Worm (Caenorhabditis elegans) whole organism, L1 larva: ENCODE measurements around the gene F52D2.12.
A peak's percentile ranks its signal among the peaks of the same experiment; 100 is the strongest.

Experiments
- F16B12.6 ChIP-seq: fragments of 150-350 bp; optimal IDR thresholded peaks from 2 replicates; lab custom pipeline; 2014; ENCODE audit warnings: missing biosample characterization, missing genetic modification characterization
- Y116A8C.19 ChIP-seq: sonication (generic microtip); optimal IDR thresholded peaks from 2 replicates; lab custom pipeline; 2016; ENCODE audit warnings: missing compliant biosample characterization, missing genetic modification characterization, borderline replicate concordance
- alr-1 ChIP-seq: fragments of 200-800 bp; sonication (Bioruptor generic); optimal IDR thresholded peaks from 2 replicates; lab custom pipeline; 2018; ENCODE audit warnings: borderline replicate concordance, mild to moderate bottlenecking, missing genetic modification characterization, missing compliant biosample characterization
- aly-2 ChIP-seq: fragments of 150-350 bp; optimal IDR thresholded peaks from 2 replicates; lab custom pipeline; 2014; ENCODE audit warnings: missing biosample characterization, missing genetic modification characterization
- ama-1 ChIP-seq: fragments of 150-350 bp; optimal IDR thresholded peaks from 2 replicates; lab custom pipeline; 2014
- blmp-1 ChIP-seq: fragments of 150-350 bp; optimal IDR thresholded peaks from 2 replicates; lab custom pipeline; 2014; ENCODE audit warnings: missing biosample characterization, missing genetic modification characterization
- ceh-63 ChIP-seq: fragments of 200-800 bp; sonication (Bioruptor generic); optimal IDR thresholded peaks from 2 replicates; lab custom pipeline; 2018; ENCODE audit warnings: mild to moderate bottlenecking, missing genetic modification characterization, missing compliant biosample characterization
- ceh-82 ChIP-seq, 3 experiments: fragments of 150-350 bp in 1 of 3; sonication (generic microtip) in 2 of 3; optimal IDR thresholded peaks; 2 replicates each; lab custom pipeline; 2014 to 2017; ENCODE audit warnings: missing biosample characterization in 3 of 3, missing genetic modification characterization in 3 of 3
- ceh-88 ChIP-seq: fragments of 200-800 bp; sonication (Bioruptor generic); IDR thresholded peaks from 2 replicates; pipeline ENCODE4 v1.3.6; 2022; ENCODE audit warnings: missing genetic modification characterization, missing compliant biosample characterization
- ceh-90 ChIP-seq: sonication (generic microtip); optimal IDR thresholded peaks from 2 replicates; lab custom pipeline; 2016; ENCODE audit warnings: missing genetic modification characterization, missing compliant biosample characterization
- efl-1 ChIP-seq, 4 experiments: fragments of 150-350 bp; optimal IDR thresholded peaks in 3 of 4; peaks in 1 of 4; 1 replicate in 1 of 4; 2 replicates in 3 of 4; lab custom pipeline; 2014; ENCODE audit warnings: missing biosample characterization in 2 of 4, missing genetic modification characterization in 2 of 4, missing genetic modification reagents in 2 of 4
- efl-3 ChIP-seq: fragments of 200-800 bp; sonication (Bioruptor generic); optimal IDR thresholded peaks from 2 replicates; lab custom pipeline; 2018; ENCODE audit warnings: mild to moderate bottlenecking, missing genetic modification characterization, missing compliant biosample characterization
- egl-13 ChIP-seq: sonication (generic microtip); optimal IDR thresholded peaks from 2 replicates; lab custom pipeline; 2016; ENCODE audit warnings: missing genotype, missing genetic modification reagents, missing genetic modification characterization, missing compliant biosample characterization
- elt-2 ChIP-seq: sonication (generic microtip); optimal IDR thresholded peaks from 2 replicates; lab custom pipeline; 2016; ENCODE audit warnings: missing genetic modification characterization, mild to moderate bottlenecking, inconsistent platforms, missing compliant biosample characterization, missing genetic modification reagents
- fkh-4 ChIP-seq: sonication (generic microtip); optimal IDR thresholded peaks from 2 replicates; lab custom pipeline; 2016; ENCODE audit warnings: missing compliant biosample characterization, missing genetic modification characterization, borderline replicate concordance
- fkh-8 ChIP-seq: sonication (generic microtip); optimal IDR thresholded peaks from 2 replicates; lab custom pipeline; 2016; ENCODE audit warnings: mild to moderate bottlenecking, missing genetic modification characterization, missing compliant biosample characterization
- grh-1 ChIP-seq: fragments of 200-800 bp; sonication (Bioruptor generic); IDR thresholded peaks from 2 replicates; pipeline ENCODE4 v1.3.6; 2022; ENCODE audit warnings: missing genetic modification reagents, missing genetic modification characterization, missing compliant biosample characterization
- hlh-17 ChIP-seq: fragments of 200-800 bp; sonication (Bioruptor generic); optimal IDR thresholded peaks from 2 replicates; lab custom pipeline; 2018; ENCODE audit warnings: missing genetic modification characterization, mild to moderate bottlenecking, missing compliant biosample characterization, moderate library complexity, borderline replicate concordance
- hlh-4 ChIP-seq: sonication (generic microtip); optimal IDR thresholded peaks from 2 replicates; lab custom pipeline; 2016; ENCODE audit warnings: mild to moderate bottlenecking, missing genetic modification characterization, missing compliant biosample characterization
- jun-1 ChIP-seq: fragments of 150-350 bp; optimal IDR thresholded peaks from 2 replicates; lab custom pipeline; 2014; ENCODE audit warnings: missing biosample characterization, missing genetic modification reagents, missing genetic modification characterization
- lin-15B ChIP-seq: fragments of 150-350 bp; sonication (generic microtip); optimal IDR thresholded peaks from 3 replicates; lab custom pipeline; 2014; ENCODE audit warnings: missing biosample characterization, missing genetic modification characterization
- lin-35 ChIP-seq, 2 experiments: fragments of 150-350 bp; optimal IDR thresholded peaks; 2 replicates each; lab custom pipeline; 2014; ENCODE audit warnings: missing biosample characterization in 2 of 2, missing genetic modification characterization in 2 of 2, missing genetic modification reagents in 2 of 2
- lin-39 ChIP-seq: fragments of 150-350 bp; optimal IDR thresholded peaks from 2 replicates; lab custom pipeline; 2014; ENCODE audit warnings: missing biosample characterization, missing genetic modification reagents, missing genetic modification characterization
- lir-3 ChIP-seq: sonication (generic microtip); optimal IDR thresholded peaks from 2 replicates; lab custom pipeline; 2016; ENCODE audit warnings: mild to moderate bottlenecking, missing genetic modification characterization, moderate library complexity, missing compliant biosample characterization; ENCODE audit not compliant: poor library complexity
- lsy-2 ChIP-seq, 2 experiments: fragments of 150-350 bp; optimal IDR thresholded peaks; 2 replicates each; lab custom pipeline; 2014; ENCODE audit warnings: missing biosample characterization in 2 of 2, missing genetic modification characterization in 2 of 2
- mdl-1 ChIP-seq, 2 experiments: fragments of 150-350 bp; optimal IDR thresholded peaks; 2 replicates each; lab custom pipeline; 2014 to 2017; ENCODE audit warnings: missing biosample characterization in 2 of 2, missing genetic modification characterization in 2 of 2, inconsistent platforms in 1 of 2
- mef-2 ChIP-seq: fragments of 150-350 bp; optimal IDR thresholded peaks from 2 replicates; lab custom pipeline; 2014; ENCODE audit warnings: missing biosample characterization, missing genetic modification characterization
- mep-1 ChIP-seq: fragments of 150-350 bp; optimal IDR thresholded peaks from 2 replicates; lab custom pipeline; 2014; ENCODE audit warnings: missing biosample characterization, missing genetic modification characterization
- nhr-11 ChIP-seq: fragments of 150-350 bp; optimal IDR thresholded peaks from 2 replicates; lab custom pipeline; 2014; ENCODE audit warnings: missing biosample characterization, missing genetic modification characterization
- nhr-12 ChIP-seq: sonication (generic microtip); optimal IDR thresholded peaks from 2 replicates; lab custom pipeline; 2017; ENCODE audit warnings: missing biosample characterization, missing genetic modification characterization
- nhr-19 ChIP-seq: fragments of 200-800 bp; sonication (Bioruptor generic); conservative IDR thresholded peaks from 2 replicates; pipeline ENCODE4 v1.3.6; 2022; ENCODE audit warnings: missing genetic modification characterization, missing compliant biosample characterization
- nhr-20 ChIP-seq: sonication (generic microtip); optimal IDR thresholded peaks from 2 replicates; lab custom pipeline; 2016; ENCODE audit warnings: mild to moderate bottlenecking, missing genetic modification characterization, missing compliant biosample characterization
- nhr-237 ChIP-seq: fragments of 150-350 bp; optimal IDR thresholded peaks from 2 replicates; lab custom pipeline; 2014; ENCODE audit warnings: missing biosample characterization, missing genetic modification characterization
- nhr-77 ChIP-seq: fragments of 150-350 bp; optimal IDR thresholded peaks from 2 replicates; lab custom pipeline; 2014; ENCODE audit warnings: missing biosample characterization, missing genetic modification characterization
- nhr-85 ChIP-seq: sonication (generic microtip); peaks from one replicate; lab custom pipeline; 2016; ENCODE audit warnings: missing genetic modification characterization, inconsistent platforms, missing compliant biosample characterization
- pqm-1 ChIP-seq: sonication (generic microtip); optimal IDR thresholded peaks from 3 replicates; lab custom pipeline; 2017; ENCODE audit warnings: missing biosample characterization, missing genetic modification characterization
- rnt-1 ChIP-seq: sonication (generic microtip); optimal IDR thresholded peaks from 2 replicates; lab custom pipeline; 2016; ENCODE audit warnings: mild to moderate bottlenecking, missing genetic modification characterization, moderate library complexity, missing compliant biosample characterization
- snpc-4 ChIP-seq: fragments of 150-350 bp; optimal IDR thresholded peaks from 2 replicates; lab custom pipeline; 2014; ENCODE audit warnings: missing biosample characterization, missing genetic modification characterization
- sup-37 ChIP-seq: fragments of 200-800 bp; sonication (Bioruptor generic); optimal IDR thresholded peaks from 2 replicates; lab custom pipeline; 2018; ENCODE audit warnings: mild to moderate bottlenecking, missing genetic modification characterization, missing compliant biosample characterization
- tbx-2 ChIP-seq: sonication (generic microtip); optimal IDR thresholded peaks from 2 replicates; lab custom pipeline; 2016; ENCODE audit warnings: missing genetic modification characterization, missing compliant biosample characterization
- tlp-1 ChIP-seq: fragments of 150-350 bp; optimal IDR thresholded peaks from 2 replicates; lab custom pipeline; 2014; ENCODE audit warnings: missing biosample characterization, missing genetic modification characterization
- unc-30 ChIP-seq: sonication (generic microtip); optimal IDR thresholded peaks from 2 replicates; lab custom pipeline; 2017; ENCODE audit warnings: missing biosample characterization, missing genetic modification characterization
- unc-86 ChIP-seq: sonication (generic microtip); optimal IDR thresholded peaks from 2 replicates; lab custom pipeline; 2016; ENCODE audit warnings: missing genetic modification characterization, missing compliant biosample characterization
- xbp-1 ChIP-seq: sonication (generic microtip); optimal IDR thresholded peaks from 2 replicates; lab custom pipeline; 2016; ENCODE audit warnings: missing genetic modification characterization, missing compliant biosample characterization
- zag-1 ChIP-seq: fragments of 150-350 bp; optimal IDR thresholded peaks from 2 replicates; lab custom pipeline; 2014; ENCODE audit warnings: missing biosample characterization, missing genetic modification characterization
- ztf-11 ChIP-seq, 2 experiments: sonication (generic microtip); optimal IDR thresholded peaks; 2 replicates each; lab custom pipeline; 2016 to 2017; ENCODE audit warnings: missing genetic modification characterization in 2 of 2, missing biosample characterization in 1 of 2, missing compliant biosample characterization in 1 of 2

The F52D2.12 gene

DNA sequence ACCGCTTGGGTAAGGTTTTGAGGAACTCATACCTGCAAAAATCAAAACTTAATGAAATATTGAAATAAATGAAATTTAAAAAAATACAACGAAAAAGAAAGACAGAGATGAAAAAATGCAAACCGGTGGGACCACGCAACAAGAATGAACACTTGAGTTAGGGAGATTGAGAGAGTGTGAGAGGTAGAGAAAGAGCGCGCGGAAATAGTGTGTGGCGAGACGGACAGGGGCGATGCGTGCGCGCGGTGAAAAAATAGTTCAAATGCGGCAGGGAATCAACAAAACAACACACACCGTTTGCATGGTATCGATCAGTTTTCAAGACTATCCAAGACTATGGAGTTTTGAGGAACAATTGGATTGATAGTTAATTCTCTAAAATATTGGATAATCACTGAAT lies 11.8 kb downstream of the F52D2.12 start, which contains the start of gene meg-3:
TSS of gene meg-3 (minus strand) at position 32 of the 400 bp plus-strand sequence.
- TF ChIP-seq lin-15B (tag; lab: Kevin White, UChicago) (no peak), mef-2 (tag; lab: Kevin White, UChicago) (no peak), rnt-1 (tag; lab: Kevin White, UChicago) (peak; percentile 34), nhr-85 (peak; percentile 63), nhr-19 (peak; percentile 38), lin-35 (GFP tag; optimal IDR thresholded peaks at IDR 0.05; lab: Kevin White, UChicago) (peak in 1 of 2 experiments; percentile 9), efl-1 (optimal IDR thresholded peaks at IDR 0.05; lab: Kevin White, UChicago) (peak; percentile 36 to 64), efl-1 (GFP tag; optimal IDR thresholded peaks at IDR 0.05 in 1 of 2; lab: Kevin White, UChicago) (peak in 1 of 2 experiments; percentile 44), ceh-82 (tag; optimal IDR thresholded peaks at IDR 0.05; lab: Kevin White, UChicago) (peak in 1 of 3 experiments; percentile 6), mep-1 (no peak), grh-1 (0 out of 2 replicates have a peak, but pooled peaks have one; percentile 19), ztf-11 (tag; optimal IDR thresholded peaks at IDR 0.05; lab: Kevin White, UChicago) (no peak), lin-39 (tag; lab: Kevin White, UChicago) (no peak)

DNA sequence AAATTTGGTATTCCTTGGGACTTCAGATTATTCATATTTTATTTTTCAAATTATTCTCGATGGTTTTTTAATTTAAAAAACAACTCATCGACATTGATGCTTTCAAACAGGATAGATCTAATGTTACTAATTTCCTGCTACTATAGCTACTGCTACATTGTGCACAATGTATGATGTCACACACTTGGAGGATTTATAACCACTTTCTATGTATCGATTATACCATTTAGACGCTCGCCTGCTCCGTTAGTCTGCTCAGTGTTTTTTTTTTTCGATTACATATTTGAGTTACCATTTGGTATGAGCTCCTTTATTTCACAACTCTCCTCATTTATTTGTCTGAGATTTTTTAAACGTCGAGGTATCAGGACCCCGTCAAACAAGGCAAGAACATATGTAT lies 12.6 kb downstream of the F52D2.12 start, which contains the start of gene Y40A1A.2:
TSS of gene Y40A1A.2 (plus strand) at position 301 of the 400 bp plus-strand sequence.
- TF ChIP-seq nhr-237 (no peak), ceh-88 (GFP tag; lab: Robert Waterston, UW) (no peak), jun-1 (tag; lab: Kevin White, UChicago) (no peak), zag-1 (no peak), efl-1 (optimal IDR thresholded peaks at IDR 0.05; lab: Kevin White, UChicago) (no peak), efl-1 (GFP tag; optimal IDR thresholded peaks at IDR 0.05 in 1 of 2; lab: Kevin White, UChicago) (no peak), Y116A8C.19 (no peak), nhr-77 (tag; lab: Kevin White, UChicago) (no peak), unc-30 (tag; lab: Kevin White, UChicago) (no peak), tbx-2 (tag; lab: Kevin White, UChicago) (no peak), tlp-1 (tag; lab: Kevin White, UChicago) (no peak), snpc-4 (tag; lab: Kevin White, UChicago) (no peak), fkh-8 (tag; lab: Kevin White, UChicago) (no peak), nhr-20 (tag; lab: Kevin White, UChicago) (no peak), ceh-90 (no peak)

DNA sequence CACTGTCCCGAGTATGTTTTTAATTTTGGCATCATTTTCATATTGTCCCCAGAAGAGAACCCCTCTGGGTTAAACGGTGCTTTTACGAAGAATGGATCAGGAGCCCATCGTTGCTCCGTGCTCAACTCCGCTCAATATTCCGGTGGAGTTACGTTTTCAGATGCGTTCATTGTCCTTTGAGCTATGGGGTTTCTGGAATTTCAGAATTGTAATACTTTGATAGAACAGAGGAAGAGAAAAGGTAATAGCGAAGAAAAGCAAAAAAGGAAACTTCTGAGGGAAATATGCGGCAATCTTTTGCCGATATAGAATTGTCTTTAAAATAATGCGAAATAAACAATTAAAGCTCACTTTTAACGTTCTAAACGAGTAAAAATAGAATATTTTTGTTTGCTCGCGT lies 20.1 kb downstream of the F52D2.12 start, which contains the start of gene Y40A1A.3:
TSS of gene Y40A1A.3 (minus strand) at position 101 of the 400 bp plus-strand sequence.
- no peak for TF ChIP-seq sup-37
- no peak for TF ChIP-seq Y116A8C.19
- TF ChIP-seq hlh-4 (tag; lab: Kevin White, UChicago): no peak
- TF ChIP-seq lin-39 (tag; lab: Kevin White, UChicago): no peak
- no peak for TF ChIP-seq fkh-4 (tag; lab: Kevin White, UChicago)
- TF ChIP-seq mep-1: no peak
- no peak for TF ChIP-seq ceh-88 (GFP tag; lab: Robert Waterston, UW)
- TF ChIP-seq hlh-17: no peak
- TF ChIP-seq zag-1: no peak

ce11 chrX:1998825-1999224 lies 21.0 kb downstream of the F52D2.12 start:
- TF ChIP-seq F16B12.6 (tag; lab: Kevin White, UChicago): no peak
- TF ChIP-seq nhr-19: no peak
- no peak for TF ChIP-seq lir-3
- no peak for TF ChIP-seq zag-1
- TF ChIP-seq ama-1 (lab: Kevin White, UChicago): no peak
- TF ChIP-seq ztf-11 (tag; optimal IDR thresholded peaks at IDR 0.05; lab: Kevin White, UChicago): no peak
- TF ChIP-seq unc-86: no peak
- no peak for TF ChIP-seq hlh-17
- no peak for TF ChIP-seq efl-3
- TF ChIP-seq elt-2 (tag; lab: Kevin White, UChicago): no peak

ce11 chrX:2000517-2000916 lies 22.7 kb downstream of the F52D2.12 start:
- TF ChIP-seq nhr-77 (tag; lab: Kevin White, UChicago) (no peak), xbp-1 (tag; lab: Kevin White, UChicago) (no peak), lir-3 (no peak), pqm-1 (no peak), egl-13 (tag; lab: Kevin White, UChicago) (no peak), lsy-2 (tag; optimal IDR thresholded peaks at IDR 0.05; lab: Kevin White, UChicago) (no peak), mef-2 (tag; lab: Kevin White, UChicago) (no peak), nhr-237 (no peak), nhr-12 (tag; lab: Kevin White, UChicago) (no peak), alr-1 (tag; lab: Kevin White, UChicago) (no peak), blmp-1 (no peak), mdl-1 (tag; optimal IDR thresholded peaks at IDR 0.05; lab: Kevin White, UChicago) (no peak), nhr-11 (tag; lab: Kevin White, UChicago) (no peak), grh-1 (no peak), aly-2 (no peak), ceh-63 (no peak)
